Worm (Caenorhabditis elegans) whole organism, L1 larva: Measurements from ENCODE around the gene str-261.

ENCODE experiments used
- C04F5.9 ChIP-seq: sonication (generic microtip); optimal IDR thresholded peaks from 2 replicates; lab custom pipeline; 2016; ENCODE audit warnings: missing genetic modification characterization, missing compliant biosample characterization
- C16A3.4 ChIP-seq: fragments of 150-350 bp; optimal IDR thresholded peaks from 2 replicates; lab custom pipeline; 2014; ENCODE audit warnings: missing biosample characterization, missing genetic modification characterization
- F16B12.6 ChIP-seq: fragments of 150-350 bp; optimal IDR thresholded peaks from 2 replicates; lab custom pipeline; 2014; ENCODE audit warnings: missing biosample characterization, missing genetic modification characterization
- Y116A8C.19 ChIP-seq: sonication (generic microtip); optimal IDR thresholded peaks from 2 replicates; lab custom pipeline; 2016; ENCODE audit warnings: missing compliant biosample characterization, missing genetic modification characterization, borderline replicate concordance
- ceh-8 ChIP-seq: fragments of 200-800 bp; sonication (Bioruptor generic); optimal IDR thresholded peaks from 2 replicates; lab custom pipeline; 2018; ENCODE audit warnings: mild to moderate bottlenecking, missing genetic modification characterization, moderate library complexity, missing compliant biosample characterization
- ceh-82 ChIP-seq, 3 experiments: fragments of 150-350 bp in 1 of 3; sonication (generic microtip) in 2 of 3; optimal IDR thresholded peaks; 2 replicates each; lab custom pipeline; 2014 to 2017; ENCODE audit warnings: missing biosample characterization in 3 of 3, missing genetic modification characterization in 3 of 3
- ceh-88 ChIP-seq: fragments of 200-800 bp; sonication (Bioruptor generic); IDR thresholded peaks from 2 replicates; pipeline ENCODE4 v1.3.6; 2022; ENCODE audit warnings: missing genetic modification characterization, missing compliant biosample characterization
- ces-1 ChIP-seq: fragments of 150-350 bp; optimal IDR thresholded peaks from 2 replicates; lab custom pipeline; 2014; ENCODE audit warnings: missing biosample characterization, missing genetic modification reagents, missing genetic modification characterization
- dpl-1 ChIP-seq, 3 experiments: fragments of 150-350 bp in 2 of 3; sonication (generic microtip) in 1 of 3; optimal IDR thresholded peaks; 2 replicates each; lab custom pipeline; 2014 to 2017; ENCODE audit warnings: missing biosample characterization in 3 of 3, missing genetic modification characterization in 3 of 3, missing genetic modification reagents in 3 of 3
- dsc-1 ChIP-seq: sonication (generic microtip); optimal IDR thresholded peaks from 2 replicates; lab custom pipeline; 2016; ENCODE audit warnings: mild to moderate bottlenecking, missing genetic modification characterization, missing compliant biosample characterization
- efl-1 ChIP-seq, 4 experiments: fragments of 150-350 bp; optimal IDR thresholded peaks in 3 of 4; peaks in 1 of 4; 1 replicate in 1 of 4; 2 replicates in 3 of 4; lab custom pipeline; 2014; ENCODE audit warnings: missing biosample characterization in 2 of 4, missing genetic modification characterization in 2 of 4, missing genetic modification reagents in 2 of 4
- efl-3 ChIP-seq: fragments of 200-800 bp; sonication (Bioruptor generic); optimal IDR thresholded peaks from 2 replicates; lab custom pipeline; 2018; ENCODE audit warnings: mild to moderate bottlenecking, missing genetic modification characterization, missing compliant biosample characterization
- egl-13 ChIP-seq: sonication (generic microtip); optimal IDR thresholded peaks from 2 replicates; lab custom pipeline; 2016; ENCODE audit warnings: missing genotype, missing genetic modification reagents, missing genetic modification characterization, missing compliant biosample characterization
- egl-27 ChIP-seq, 2 experiments: fragments of 150-350 bp in 1 of 2; sonication (generic microtip); optimal IDR thresholded peaks; 3 replicates each; lab custom pipeline; 2017 to 2018; ENCODE audit warnings: missing biosample characterization in 2 of 2, missing genetic modification characterization in 2 of 2, missing genetic modification reagents in 2 of 2
- elt-2 ChIP-seq: sonication (generic microtip); optimal IDR thresholded peaks from 2 replicates; lab custom pipeline; 2016; ENCODE audit warnings: missing genetic modification characterization, mild to moderate bottlenecking, inconsistent platforms, missing compliant biosample characterization, missing genetic modification reagents
- elt-3 ChIP-seq, 6 experiments: fragments of 150-350 bp in 1 of 6; sonication (generic microtip); optimal IDR thresholded peaks; 2 replicates each; lab custom pipeline; 2017 to 2018; ENCODE audit warnings: missing biosample characterization in 6 of 6, missing genetic modification characterization in 6 of 6, inconsistent platforms in 1 of 6
- ets-5 ChIP-seq: fragments of 200-800 bp; sonication (Bioruptor generic); IDR thresholded peaks from 2 replicates; pipeline ENCODE4 v1.3.6; 2022; ENCODE audit warnings: missing genetic modification characterization, missing compliant biosample characterization
- fkh-10 ChIP-seq: sonication (generic microtip); optimal IDR thresholded peaks from 2 replicates; lab custom pipeline; 2017; ENCODE audit warnings: missing biosample characterization, missing genetic modification reagents, missing genetic modification characterization
- fkh-4 ChIP-seq: sonication (generic microtip); optimal IDR thresholded peaks from 2 replicates; lab custom pipeline; 2016; ENCODE audit warnings: missing compliant biosample characterization, missing genetic modification characterization, borderline replicate concordance
- fkh-8 ChIP-seq: sonication (generic microtip); optimal IDR thresholded peaks from 2 replicates; lab custom pipeline; 2016; ENCODE audit warnings: mild to moderate bottlenecking, missing genetic modification characterization, missing compliant biosample characterization
- fos-1 ChIP-seq: fragments of 150-350 bp; optimal IDR thresholded peaks from 2 replicates; lab custom pipeline; 2014; ENCODE audit warnings: missing biosample characterization, missing genetic modification characterization
- grh-1 ChIP-seq: fragments of 200-800 bp; sonication (Bioruptor generic); IDR thresholded peaks from 2 replicates; pipeline ENCODE4 v1.3.6; 2022; ENCODE audit warnings: missing genetic modification reagents, missing genetic modification characterization, missing compliant biosample characterization
- isw-1 ChIP-seq: fragments of 200-800 bp; sonication (Bioruptor generic); IDR thresholded peaks from 2 replicates; pipeline ENCODE4 v1.3.6; 2022; ENCODE audit warnings: missing genetic modification characterization, missing compliant biosample characterization
- jun-1 ChIP-seq: fragments of 150-350 bp; optimal IDR thresholded peaks from 2 replicates; lab custom pipeline; 2014; ENCODE audit warnings: missing biosample characterization, missing genetic modification reagents, missing genetic modification characterization
- lin-14 ChIP-seq: fragments of 200-800 bp; sonication (Bioruptor generic); optimal IDR thresholded peaks from 2 replicates; lab custom pipeline; 2018; ENCODE audit warnings: mild to moderate bottlenecking, missing genetic modification characterization, moderate library complexity, missing compliant biosample characterization
- lin-35 ChIP-seq, 2 experiments: fragments of 150-350 bp; optimal IDR thresholded peaks; 2 replicates each; lab custom pipeline; 2014; ENCODE audit warnings: missing biosample characterization in 2 of 2, missing genetic modification characterization in 2 of 2, missing genetic modification reagents in 2 of 2
- mep-1 ChIP-seq: fragments of 150-350 bp; optimal IDR thresholded peaks from 2 replicates; lab custom pipeline; 2014; ENCODE audit warnings: missing biosample characterization, missing genetic modification characterization
- nhr-11 ChIP-seq: fragments of 150-350 bp; optimal IDR thresholded peaks from 2 replicates; lab custom pipeline; 2014; ENCODE audit warnings: missing biosample characterization, missing genetic modification characterization
- nhr-12 ChIP-seq: sonication (generic microtip); optimal IDR thresholded peaks from 2 replicates; lab custom pipeline; 2017; ENCODE audit warnings: missing biosample characterization, missing genetic modification characterization
- nhr-20 ChIP-seq: sonication (generic microtip); optimal IDR thresholded peaks from 2 replicates; lab custom pipeline; 2016; ENCODE audit warnings: mild to moderate bottlenecking, missing genetic modification characterization, missing compliant biosample characterization
- nhr-237 ChIP-seq: fragments of 150-350 bp; optimal IDR thresholded peaks from 2 replicates; lab custom pipeline; 2014; ENCODE audit warnings: missing biosample characterization, missing genetic modification characterization
- nhr-28 ChIP-seq: fragments of 150-350 bp; optimal IDR thresholded peaks from 2 replicates; lab custom pipeline; 2014; ENCODE audit warnings: missing biosample characterization, missing genetic modification characterization
- nhr-47 ChIP-seq: sonication (generic microtip); optimal IDR thresholded peaks from 2 replicates; lab custom pipeline; 2016; ENCODE audit warnings: mild to moderate bottlenecking, missing genetic modification characterization, moderate library complexity, missing compliant biosample characterization
- nhr-76 ChIP-seq: sonication (generic microtip); optimal IDR thresholded peaks from 2 replicates; lab custom pipeline; 2017; ENCODE audit warnings: missing biosample characterization, missing genetic modification characterization
- nhr-77 ChIP-seq: fragments of 150-350 bp; optimal IDR thresholded peaks from 2 replicates; lab custom pipeline; 2014; ENCODE audit warnings: missing biosample characterization, missing genetic modification characterization
- nhr-85 ChIP-seq: sonication (generic microtip); peaks from one replicate; lab custom pipeline; 2016; ENCODE audit warnings: missing genetic modification characterization, inconsistent platforms, missing compliant biosample characterization
- nhr-90 ChIP-seq: sonication (generic microtip); optimal IDR thresholded peaks from 2 replicates; lab custom pipeline; 2016; ENCODE audit warnings: mild to moderate bottlenecking, missing genetic modification characterization, missing compliant biosample characterization; ENCODE audit not compliant: poor library complexity
- pag-3 ChIP-seq: sonication (generic microtip); optimal IDR thresholded peaks from 2 replicates; lab custom pipeline; 2017; ENCODE audit warnings: missing genetic modification characterization, mild to moderate bottlenecking, missing compliant biosample characterization, antibody characterized with exemption, borderline replicate concordance; ENCODE audit not compliant: insufficient read depth
- pax-3 ChIP-seq: fragments of 200-800 bp; sonication (Bioruptor generic); optimal IDR thresholded peaks from 2 replicates; lab custom pipeline; 2018; ENCODE audit warnings: mild to moderate bottlenecking, missing genetic modification characterization, moderate library complexity, missing compliant biosample characterization
- rnt-1 ChIP-seq: sonication (generic microtip); optimal IDR thresholded peaks from 2 replicates; lab custom pipeline; 2016; ENCODE audit warnings: mild to moderate bottlenecking, missing genetic modification characterization, moderate library complexity, missing compliant biosample characterization
- skn-1 ChIP-seq: fragments of 150-350 bp; optimal IDR thresholded peaks from 2 replicates; lab custom pipeline; 2014; ENCODE audit warnings: missing biosample characterization, missing genetic modification characterization
- sup-37 ChIP-seq: fragments of 200-800 bp; sonication (Bioruptor generic); optimal IDR thresholded peaks from 2 replicates; lab custom pipeline; 2018; ENCODE audit warnings: mild to moderate bottlenecking, missing genetic modification characterization, missing compliant biosample characterization
- tbx-2 ChIP-seq: sonication (generic microtip); optimal IDR thresholded peaks from 2 replicates; lab custom pipeline; 2016; ENCODE audit warnings: missing genetic modification characterization, missing compliant biosample characterization
- tlp-1 ChIP-seq: fragments of 150-350 bp; optimal IDR thresholded peaks from 2 replicates; lab custom pipeline; 2014; ENCODE audit warnings: missing biosample characterization, missing genetic modification characterization
- unc-130 ChIP-seq: fragments of 150-350 bp; optimal IDR thresholded peaks from 2 replicates; lab custom pipeline; 2017; ENCODE audit warnings: missing biosample characterization, missing genetic modification characterization, inconsistent platforms
- unc-30 ChIP-seq: sonication (generic microtip); optimal IDR thresholded peaks from 2 replicates; lab custom pipeline; 2017; ENCODE audit warnings: missing biosample characterization, missing genetic modification characterization
- vab-15 ChIP-seq: sonication (generic microtip); optimal IDR thresholded peaks from 2 replicates; lab custom pipeline; 2017; ENCODE audit warnings: missing genotype, mild to moderate bottlenecking, missing genetic modification characterization, missing compliant biosample characterization
- xbp-1 ChIP-seq: sonication (generic microtip); optimal IDR thresholded peaks from 2 replicates; lab custom pipeline; 2016; ENCODE audit warnings: missing genetic modification characterization, missing compliant biosample characterization

Gene str-261

ce11 chrIII:11091651-11092278 is 17.5 kb downstream of the str-261 start (continued):
- TF ChIP-seq skn-1 (tag; lab: Kevin White, UChicago) (no peak), C04F5.9 (tag; lab: Kevin White, UChicago) (peak; percentile 55), rnt-1 (tag; lab: Kevin White, UChicago) (peak; percentile 61), dpl-1 (GFP tag; optimal IDR thresholded peaks at IDR 0.05; lab: Kevin White, UChicago) (peak in 1 of 3 experiments; percentile 3), tlp-1 (no peak), nhr-76 (no peak), tbx-2 (peak; percentile 79), ces-1 (GFP tag; lab: Kevin White, UChicago) (no peak), efl-3 (GFP tag; lab: Kevin White, UChicago) (peak; percentile 77), ceh-8 (GFP tag; lab: Kevin White, UChicago) (peak; percentile 79), ceh-88 (GFP tag; lab: Robert Waterston, UW) (peak; percentile 69; the same call in 1 of the 2 replicates), vab-15 (tag; lab: Kevin White, UChicago) (peak; percentile 81), sup-37 (GFP tag; lab: Kevin White, UChicago) (peak; percentile 20), elt-2 (tag; lab: Kevin White, UChicago) (peak; percentile 86), C16A3.4 (no peak), pag-3 (tag; lab: Kevin White, UChicago) (no peak), fkh-10 (GFP tag; lab: Kevin White, UChicago) (no peak), lin-35 (GFP tag; optimal IDR thresholded peaks at IDR 0.05; lab: Kevin White, UChicago) (peak; percentile 1 to 18), efl-1 (optimal IDR thresholded peaks at IDR 0.05; lab: Kevin White, UChicago) (peak; percentile 59 to 60), efl-1 (GFP tag; optimal IDR thresholded peaks at IDR 0.05 in 1 of 2; lab: Kevin White, UChicago) (peak; percentile 18 to 83), grh-1 (peak; percentile 45; the same call in 1 of the 2 replicates), egl-13 (tag; lab: Kevin White, UChicago) (peak; percentile 78), Y116A8C.19 (tag; lab: Kevin White, UChicago) (peak; percentile 58), fos-1 (no peak), ceh-82 (tag; optimal IDR thresholded peaks at IDR 0.05; lab: Kevin White, UChicago) (no peak), jun-1 (tag; lab: Kevin White, UChicago) (no peak), nhr-20 (tag; lab: Kevin White, UChicago) (peak; percentile 63), dsc-1 (tag; lab: Kevin White, UChicago) (peak; percentile 69)

ce11 chrIII:11093489-11093888 is 19.2 kb downstream of the str-261 start:
- TF ChIP-seq fkh-4 (tag; lab: Kevin White, UChicago) (no peak), elt-3 (tag; optimal IDR thresholded peaks at IDR 0.05; lab: Kevin White, UChicago) (no peak), tlp-1 (no peak), sup-37 (GFP tag; lab: Kevin White, UChicago) (no peak), nhr-47 (tag; lab: Kevin White, UChicago) (peak; percentile 18), fkh-10 (GFP tag; lab: Kevin White, UChicago) (no peak), mep-1 (tag; lab: Kevin White, UChicago) (no peak), isw-1 (no peak; the same call in 1 of the 2 replicates), vab-15 (tag; lab: Kevin White, UChicago) (no peak), dsc-1 (tag; lab: Kevin White, UChicago) (peak; percentile 8), nhr-77 (no peak), unc-30 (tag; lab: Kevin White, UChicago) (no peak), fkh-8 (tag; lab: Kevin White, UChicago) (no peak), nhr-11 (tag; lab: Kevin White, UChicago) (no peak), nhr-90 (tag; lab: Kevin White, UChicago) (peak; percentile 53), tbx-2 (peak; percentile 30), grh-1 (no peak), F16B12.6 (tag; lab: Kevin White, UChicago) (no peak), efl-1 (optimal IDR thresholded peaks at IDR 0.05; lab: Kevin White, UChicago) (peak; percentile 43), efl-1 (GFP tag; optimal IDR thresholded peaks at IDR 0.05 in 1 of 2; lab: Kevin White, UChicago) (peak in 1 of 2 experiments; percentile 92), elt-2 (tag; lab: Kevin White, UChicago) (no peak), nhr-12 (tag; lab: Kevin White, UChicago) (no peak), pax-3 (tag; lab: Kevin White, UChicago) (peak; percentile 60), ets-5 (GFP tag; lab: Robert Waterston, UW) (no peak), C04F5.9 (tag; lab: Kevin White, UChicago) (no peak), nhr-85 (tag; lab: Kevin White, UChicago) (peak; percentile 51), egl-27 (tag; optimal IDR thresholded peaks at IDR 0.05; lab: Kevin White, UChicago) (no peak), xbp-1 (peak; percentile 15), lin-14 (GFP tag; lab: Kevin White, UChicago) (no peak), nhr-237 (no peak), nhr-28 (tag; lab: Kevin White, UChicago) (no peak), unc-130 (tag; lab: Kevin White, UChicago) (no peak)
